Fruit fly (Drosophila melanogaster) whole organism, embryonic: ENCODE results near the gene PK1-R.

Source experiments
- Asciz ChIP-seq: fragments of 200-800 bp; sonication (Bioruptor generic); optimal IDR thresholded peaks from 2 replicates; lab custom pipeline; 2017; ENCODE audit warnings: missing biosample characterization, mild to moderate bottlenecking, missing genetic modification characterization, missing genetic modification reagents
- Atf-2 ChIP-seq: fragments of 200-800 bp; sonication (Bioruptor generic); optimal IDR thresholded peaks from 2 replicates; lab custom pipeline; 2016; ENCODE audit warnings: missing biosample characterization, missing genetic modification characterization
- CG11093 ChIP-seq: fragments of 200-800 bp; sonication (Bioruptor generic); IDR thresholded peaks from 3 replicates; pipeline ENCODE4 v1.3.6; 2022; ENCODE audit warnings: missing biosample characterization, missing genetic modification characterization
- CG12219 ChIP-seq: fragments of 200-800 bp; sonication (Bioruptor generic); optimal IDR thresholded peaks from 3 replicates; lab custom pipeline; 2018; ENCODE audit warnings: missing biosample characterization, mild to moderate bottlenecking, missing genetic modification characterization
- CG13624 ChIP-seq: fragments of 200-800 bp; sonication (Bioruptor generic); optimal IDR thresholded peaks from 2 replicates; lab custom pipeline; 2016; ENCODE audit warnings: missing biosample characterization, missing genetic modification characterization
- CG13894 ChIP-seq: fragments of 200-800 bp; sonication (Bioruptor generic); optimal IDR thresholded peaks from 3 replicates; lab custom pipeline; 2018; ENCODE audit warnings: missing biosample characterization, mild to moderate bottlenecking, missing genetic modification characterization, moderate library complexity
- CG14050 ChIP-seq: fragments of 200-800 bp; sonication (Bioruptor generic); IDR thresholded peaks from 3 replicates; pipeline ENCODE4 v1.3.6; 2022; ENCODE audit warnings: missing biosample characterization, missing genetic modification characterization
- CG1529 ChIP-seq: fragments of 200-800 bp; sonication (Bioruptor generic); optimal IDR thresholded peaks from 3 replicates; lab custom pipeline; 2018; ENCODE audit warnings: missing biosample characterization, missing genetic modification characterization
- CG15601 ChIP-seq: fragments of 200-800 bp; sonication (Bioruptor generic); optimal IDR thresholded peaks from 3 replicates; lab custom pipeline; 2019; ENCODE audit warnings: missing biosample characterization, mild to moderate bottlenecking, missing genetic modification characterization, moderate library complexity
- CG1603 ChIP-seq: fragments of 200-800 bp; sonication (Bioruptor generic); optimal IDR thresholded peaks from 2 replicates; lab custom pipeline; 2019; ENCODE audit warnings: missing biosample characterization, mild to moderate bottlenecking, missing genetic modification characterization, moderate library complexity
- CG18262 ChIP-seq: fragments of 200-800 bp; optimal IDR thresholded peaks from 3 replicates; lab custom pipeline; 2019; ENCODE audit warnings: missing biosample characterization, mild to moderate bottlenecking, missing genetic modification characterization, moderate library complexity
- CG30431 ChIP-seq: fragments of 200-800 bp; sonication (Bioruptor generic); optimal IDR thresholded peaks from 2 replicates; lab custom pipeline; 2017; ENCODE audit warnings: missing biosample characterization, missing genetic modification characterization
- CG32532 ChIP-seq: fragments of 200-800 bp; sonication (Bioruptor generic); IDR thresholded peaks from 2 replicates; pipeline ENCODE4 v1.3.6; 2022; ENCODE audit warnings: missing biosample characterization, missing genetic modification characterization
- CG34224 ChIP-seq: fragments of 200-800 bp; sonication (Bioruptor generic); IDR thresholded peaks from 3 replicates; pipeline ENCODE4 v1.3.6; 2022; ENCODE audit warnings: missing biosample characterization, missing genetic modification characterization; ENCODE audit not compliant: partially characterized antibody
- CG3726 ChIP-seq: fragments of 200-800 bp; sonication (Bioruptor generic); IDR thresholded peaks from 3 replicates; pipeline ENCODE4, ENCODE4 v1.3.6; 2022; ENCODE audit warnings: missing biosample characterization, missing genetic modification characterization
- CG4328 ChIP-seq: fragments of 200-800 bp; sonication (Bioruptor generic); optimal IDR thresholded peaks from 3 replicates; lab custom pipeline; 2017; ENCODE audit warnings: missing biosample characterization, missing genetic modification reagents, missing genetic modification characterization
- CG4730 ChIP-seq: fragments of 200-800 bp; sonication (Bioruptor generic); IDR thresholded peaks from 2 replicates; pipeline ENCODE4 v1.3.6; 2022; ENCODE audit warnings: missing biosample characterization, missing genetic modification characterization
- CG7963 ChIP-seq: fragments of 200-800 bp; sonication (Bioruptor generic); IDR thresholded peaks from 3 replicates; pipeline ENCODE4 v1.3.6; 2022; ENCODE audit warnings: missing biosample characterization, missing genetic modification characterization; ENCODE audit not compliant: partially characterized antibody
- CG8290 ChIP-seq, 3 experiments: fragments of 200-800 bp; sonication (Bioruptor generic); optimal IDR thresholded peaks; 2 replicates each; lab custom pipeline; 2016 to 2019; ENCODE audit warnings: missing biosample characterization in 3 of 3, missing genetic modification characterization in 3 of 3, mild to moderate bottlenecking in 2 of 3, moderate library complexity in 1 of 3
- CHES-1-like ChIP-seq: fragments of 200-800 bp; sonication (Bioruptor generic); optimal IDR thresholded peaks from 2 replicates; lab custom pipeline; 2016; ENCODE audit warnings: missing biosample characterization, missing genetic modification characterization
- CoRest ChIP-seq: fragments of 200-800 bp; sonication (Bioruptor generic); optimal IDR thresholded peaks from 3 replicates; lab custom pipeline; 2018; ENCODE audit warnings: missing biosample characterization, mild to moderate bottlenecking, missing genetic modification characterization, moderate library complexity
- Doc3 ChIP-seq: fragments of 200-800 bp; sonication (Bioruptor generic); IDR thresholded peaks from 3 replicates; pipeline ENCODE4 v1.3.6; 2022; ENCODE audit warnings: missing biosample characterization, missing genetic modification characterization; ENCODE audit not compliant: partially characterized antibody
- Eip74EF ChIP-seq, 2 experiments: fragments of 200-800 bp in 1 of 2; fragments of >200 bp in 1 of 2; sonication (Bioruptor generic) in 1 of 2; optimal IDR thresholded peaks; 2 replicates each; lab custom pipeline; 2017 to 2019; ENCODE audit warnings: missing biosample characterization in 2 of 2, missing genetic modification characterization in 2 of 2, mild to moderate bottlenecking in 1 of 2, moderate library complexity in 1 of 2
- GATAe ChIP-seq: fragments of 200-800 bp; sonication (Bioruptor generic); conservative IDR thresholded peaks from 2 replicates; pipeline ENCODE4 v1.3.6; 2022; ENCODE audit warnings: missing biosample characterization, missing genetic modification characterization
- HmgZ ChIP-seq: fragments of 200-800 bp; sonication (Bioruptor generic); optimal IDR thresholded peaks from 2 replicates; lab custom pipeline; 2018; ENCODE audit warnings: missing biosample characterization, mild to moderate bottlenecking, missing genetic modification characterization
- NC2α ChIP-seq: fragments of 200-800 bp; sonication (Bioruptor generic); optimal IDR thresholded peaks from 2 replicates; lab custom pipeline; 2016; ENCODE audit warnings: missing biosample characterization, missing genetic modification characterization
- Poxn ChIP-seq: fragments of 200-800 bp; sonication (Bioruptor generic); IDR thresholded peaks from 2 replicates; pipeline ENCODE4 v1.3.6; 2022; ENCODE audit warnings: missing biosample characterization, missing genetic modification characterization
- Rfx ChIP-seq: fragments of 200-800 bp; sonication (Bioruptor generic); IDR thresholded peaks from 2 replicates; pipeline ENCODE4 v1.3.6; 2022; ENCODE audit warnings: missing biosample characterization, missing genetic modification characterization
- Stat92E ChIP-seq, 3 experiments: fragments of >200 bp in 2 of 3; fragments of 200-800 bp in 1 of 3; sonication (Bioruptor generic) in 1 of 3; optimal IDR thresholded peaks; 2 replicates each; lab custom pipeline; 2017 to 2019; ENCODE audit warnings: missing biosample characterization in 3 of 3, missing genetic modification characterization in 3 of 3, mild to moderate bottlenecking in 1 of 3, moderate library complexity in 1 of 3
- Vsx1 ChIP-seq: fragments of 200-800 bp; sonication (Bioruptor generic); optimal IDR thresholded peaks from 2 replicates; lab custom pipeline; 2017; ENCODE audit warnings: missing biosample characterization, mild to moderate bottlenecking, missing genetic modification characterization, missing genetic modification reagents
- bowl ChIP-seq: fragments of 200-800 bp; sonication (Bioruptor generic); IDR thresholded peaks from 2 replicates; pipeline ENCODE4 v1.3.6; 2022; ENCODE audit warnings: missing biosample characterization, missing genetic modification characterization
- btn ChIP-seq: fragments of 200-800 bp; sonication (Bioruptor generic); optimal IDR thresholded peaks from 2 replicates; lab custom pipeline; 2016; ENCODE audit warnings: missing biosample characterization, missing genetic modification characterization
- cad ChIP-seq: fragments of >200 bp; optimal IDR thresholded peaks from 2 replicates; lab custom pipeline; 2017; ENCODE audit warnings: missing biosample characterization, missing genetic modification characterization
- dpn ChIP-seq, 2 experiments: fragments of 200-800 bp; sonication (Bioruptor generic); optimal IDR thresholded peaks; 3 replicates each; lab custom pipeline; 2016; ENCODE audit warnings: missing biosample characterization in 2 of 2, missing genetic modification characterization in 2 of 2
- exex ChIP-seq: fragments of 200-800 bp; sonication (Bioruptor generic); optimal IDR thresholded peaks from 4 replicates; lab custom pipeline; 2018; ENCODE audit warnings: missing biosample characterization, mild to moderate bottlenecking, missing genetic modification characterization, moderate library complexity
- jumu ChIP-seq: fragments of 200-800 bp; sonication (Bioruptor generic); optimal IDR thresholded peaks from 3 replicates; lab custom pipeline; 2016; ENCODE audit warnings: missing biosample characterization, missing genetic modification characterization
- lab ChIP-seq: fragments of 200-800 bp; sonication (Bioruptor generic); optimal IDR thresholded peaks from 3 replicates; lab custom pipeline; 2017; ENCODE audit warnings: missing biosample characterization, missing genetic modification characterization, mild to moderate bottlenecking, moderate library complexity, missing genetic modification reagents
- lola ChIP-seq, 3 experiments: fragments of >200 bp in 2 of 3; fragments of 200-800 bp in 1 of 3; sonication (Bioruptor generic) in 1 of 3; optimal IDR thresholded peaks; 2 replicates each; lab custom pipeline; 2017 to 2019; ENCODE audit warnings: missing biosample characterization in 3 of 3, missing genetic modification characterization in 3 of 3, mild to moderate bottlenecking in 1 of 3, moderate library complexity in 1 of 3
- lov ChIP-seq, 2 experiments: fragments of 200-800 bp in 1 of 2; fragments of >200 bp in 1 of 2; sonication (Bioruptor generic) in 1 of 2; IDR thresholded peaks in 1 of 2; optimal IDR thresholded peaks in 1 of 2; 2 replicates in 1 of 2; 3 replicates in 1 of 2; pipeline versions ENCODE4 v1.3.6 to Lab custom; 2017 to 2022; ENCODE audit warnings: missing biosample characterization in 1 of 2, missing genetic modification characterization in 1 of 2
- luna ChIP-seq: fragments of 200-800 bp; sonication (Bioruptor generic); optimal IDR thresholded peaks from 2 replicates; lab custom pipeline; 2016; ENCODE audit warnings: missing biosample characterization, missing genetic modification characterization
- pfk ChIP-seq: fragments of 200-800 bp; sonication (Bioruptor generic); optimal IDR thresholded peaks from 2 replicates; lab custom pipeline; 2018; ENCODE audit warnings: missing biosample characterization, mild to moderate bottlenecking, missing genetic modification characterization, moderate library complexity
- pita ChIP-seq: fragments of 200-800 bp; sonication (Bioruptor generic); optimal IDR thresholded peaks from 2 replicates; lab custom pipeline; 2017; ENCODE audit warnings: missing biosample characterization, mild to moderate bottlenecking, missing genetic modification characterization
- repo ChIP-seq: fragments of 200-800 bp; sonication (Bioruptor generic); optimal IDR thresholded peaks from 2 replicates; lab custom pipeline; 2016; ENCODE audit warnings: missing biosample characterization, missing genetic modification characterization
- sens-2 ChIP-seq: fragments of 200-800 bp; sonication (Bioruptor generic); IDR thresholded peaks from 2 replicates; pipeline ENCODE4 v1.3.6; 2022; ENCODE audit warnings: missing biosample characterization, missing genetic modification characterization
- slou ChIP-seq: fragments of 200-800 bp; sonication (Bioruptor generic); optimal IDR thresholded peaks from 3 replicates; lab custom pipeline; 2016; ENCODE audit warnings: missing biosample characterization, missing genetic modification characterization
- stc ChIP-seq: fragments of 200-800 bp; sonication (Bioruptor generic); IDR thresholded peaks from 2 replicates; pipeline ENCODE4 v1.3.6; 2022; ENCODE audit warnings: missing biosample characterization, missing genetic modification characterization
- trh ChIP-seq: fragments of 200-800 bp; sonication (Bioruptor generic); optimal IDR thresholded peaks from 2 replicates; lab custom pipeline; 2016; ENCODE audit warnings: missing biosample characterization, missing genetic modification characterization

Gene PK1-R

DNA sequence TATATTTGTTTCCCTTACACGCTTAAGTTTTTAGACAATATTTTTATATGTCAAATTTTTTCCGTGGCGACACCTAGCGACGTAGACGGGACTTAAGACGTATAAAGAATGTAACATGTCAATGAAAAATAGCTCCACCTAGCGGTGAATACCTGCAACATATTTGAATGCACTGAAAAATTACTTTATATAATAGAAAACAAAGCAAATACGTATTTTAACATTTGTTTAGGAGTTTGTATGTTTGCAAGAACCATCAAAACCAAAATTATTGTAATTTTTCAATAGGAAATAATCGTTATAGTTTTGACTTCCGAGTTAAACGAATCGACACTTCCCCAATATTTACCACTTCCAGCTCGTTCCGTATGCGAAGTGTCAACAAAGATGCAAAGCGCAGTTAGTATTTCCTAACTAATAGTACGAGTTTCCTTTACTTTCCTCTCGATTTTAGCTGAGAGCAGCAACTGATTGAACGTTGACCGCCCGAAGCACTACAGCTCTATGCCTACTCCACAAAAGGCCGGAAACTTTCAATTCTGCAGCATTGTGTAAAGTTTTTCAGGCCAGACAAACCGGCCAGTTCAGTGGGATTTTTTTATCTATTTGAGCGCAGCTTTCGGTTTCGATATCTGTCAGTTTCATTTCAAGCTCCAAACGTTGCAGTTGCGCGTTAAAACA lies 13.9 kb downstream of the PK1-R start, which contains the start of gene Npc2b (continued):
- TF ChIP-seq Stat92E (GFP tag; optimal IDR thresholded peaks at IDR 0.05; lab: Kevin White, UChicago): peak in 1 of 3 experiments; percentile 3
- TF ChIP-seq luna (GFP tag; lab: Kevin White, UChicago): no peak
- peak; percentile 55 for TF ChIP-seq CG1603 (tag; lab: Kevin White, UChicago)
- no peak for TF ChIP-seq GATAe (GFP tag; lab: Robert Waterston, UW)
- no peak for TF ChIP-seq trh (GFP tag; lab: Kevin White, UChicago)
- peak; percentile 79 for TF ChIP-seq HmgZ (tag; lab: Kevin White, UChicago)
- peak; percentile 20 for TF ChIP-seq NC2α (GFP tag; lab: Kevin White, UChicago)
- TF ChIP-seq CoRest (tag; lab: Kevin White, UChicago): peak; percentile 68
- TF ChIP-seq lov (optimal IDR thresholded peaks at IDR 0.05; lab: Kevin White, UChicago): no peak
- TF ChIP-seq lov (GFP tag; IDR thresholded peaks at IDR 0.05; lab: Robert Waterston, UW): 0 out of 3 replicates have a peak, but pooled peaks have one; percentile 3
- TF ChIP-seq CG1529: peak; percentile 17
- TF ChIP-seq CG7963: no peak
- no peak for TF ChIP-seq cad (GFP tag; lab: Kevin White, UChicago)
- TF ChIP-seq CG13894 (tag; lab: Kevin White, UChicago): peak; percentile 49
- TF ChIP-seq CG32532: peak; percentile 79
- peak in 1 of 2 experiments; percentile 55 for TF ChIP-seq Eip74EF (GFP tag; optimal IDR thresholded peaks at IDR 0.05; lab: Kevin White, UChicago)
- TF ChIP-seq pfk (GFP tag; lab: Kevin White, UChicago): no peak
- TF ChIP-seq jumu (GFP tag; lab: Kevin White, UChicago): no peak
- TF ChIP-seq Poxn (GFP tag; lab: Robert Waterston, UW): no peak
- TF ChIP-seq CG13624 (GFP tag; lab: Kevin White, UChicago): peak; percentile 63
- peak; percentile 34 for TF ChIP-seq Atf-2
- no peak for TF ChIP-seq CG30431 (GFP tag; lab: Kevin White, UChicago)
- peak; percentile 11 for TF ChIP-seq pita
- peak; percentile 54 to 76 for TF ChIP-seq dpn (GFP tag; optimal IDR thresholded peaks at IDR 0.05; lab: Kevin White, UChicago)
- TF ChIP-seq CG14050 (GFP tag; lab: Robert Waterston, UW): no peak
- peak; percentile 38 for TF ChIP-seq btn (GFP tag; lab: Kevin White, UChicago)
- TF ChIP-seq CG3726: no peak
- TF ChIP-seq CG34224 (GFP tag; lab: Robert Waterston, UW): no peak
- TF ChIP-seq Rfx: peak; percentile 80
- peak; percentile 34 for TF ChIP-seq Asciz (GFP tag; lab: Kevin White, UChicago)
- TF ChIP-seq Vsx1 (GFP tag; lab: Kevin White, UChicago): peak; percentile 42
- TF ChIP-seq CG12219 (GFP tag; lab: Kevin White, UChicago): no peak
- TF ChIP-seq lab (GFP tag; lab: Kevin White, UChicago): peak; percentile 68
- TF ChIP-seq CG8290 (GFP tag; optimal IDR thresholded peaks at IDR 0.05; lab: Kevin White, UChicago): peak; percentile 28
- TF ChIP-seq CG8290 (tag; optimal IDR thresholded peaks at IDR 0.05; lab: Kevin White, UChicago): peak in 1 of 2 experiments; percentile 75
- TF ChIP-seq sens-2 (GFP tag; lab: Robert Waterston, UW): no peak
- TF ChIP-seq slou (GFP tag; lab: Kevin White, UChicago): no peak
- no peak for TF ChIP-seq CG4328 (GFP tag; lab: Kevin White, UChicago)
- peak; percentile 20 for TF ChIP-seq exex (tag; lab: Kevin White, UChicago)
- TF ChIP-seq Doc3 (GFP tag; lab: Robert Waterston, UW): no peak
- TF ChIP-seq CG11093: no peak
- TF ChIP-seq repo: no peak
- no peak for TF ChIP-seq bowl (GFP tag; lab: Robert Waterston, UW)
- peak in 1 of 3 experiments; percentile 12 for TF ChIP-seq lola (GFP tag; optimal IDR thresholded peaks at IDR 0.05; lab: Kevin White, UChicago)
- peak; percentile 9; the same call in 1 of the 2 replicates for TF ChIP-seq stc (GFP tag; lab: Robert Waterston, UW)
- TF ChIP-seq CG15601: peak; percentile 17
- TF ChIP-seq CHES-1-like (GFP tag; lab: Kevin White, UChicago): peak; percentile 38
- TF ChIP-seq CG18262 (tag; lab: Kevin White, UChicago): peak; percentile 33
- peak; percentile 5; the same call in 1 of the 2 replicates for TF ChIP-seq CG4730 (GFP tag; lab: Robert Waterston, UW)
